Fruit fly (Drosophila melanogaster) whole organism, embryonic: ENCODE measurements around the gene CG7766.

Source experiments
- Adf1 ChIP-seq: fragments of 200-800 bp; sonication (Bioruptor generic); IDR thresholded peaks from 2 replicates; pipeline ENCODE4 v1.3.6; 2022; ENCODE audit warnings: missing biosample characterization, missing genetic modification characterization
- Antp ChIP-seq: fragments of 200-800 bp; sonication (Bioruptor generic); optimal IDR thresholded peaks from 3 replicates; lab custom pipeline; 2016; ENCODE audit warnings: missing biosample characterization, missing genetic modification characterization
- Asciz ChIP-seq: fragments of 200-800 bp; sonication (Bioruptor generic); optimal IDR thresholded peaks from 2 replicates; lab custom pipeline; 2017; ENCODE audit warnings: missing biosample characterization, mild to moderate bottlenecking, missing genetic modification characterization, missing genetic modification reagents
- Atf3 ChIP-seq: fragments of 200-800 bp; sonication (Bioruptor generic); optimal IDR thresholded peaks from 3 replicates; lab custom pipeline; 2016; ENCODE audit warnings: missing biosample characterization, missing genetic modification characterization
- Bgb ChIP-seq: fragments of 200-800 bp; sonication (Bioruptor generic); IDR thresholded peaks from 2 replicates; pipeline ENCODE4 v1.3.6; 2022; ENCODE audit warnings: missing biosample characterization, missing genetic modification characterization; ENCODE audit not compliant: partially characterized antibody
- CG10431 ChIP-seq: fragments of 200-800 bp; sonication (Bioruptor generic); optimal IDR thresholded peaks from 3 replicates; lab custom pipeline; 2018; ENCODE audit warnings: missing biosample characterization, mild to moderate bottlenecking, missing genetic modification characterization
- CG10979 ChIP-seq: fragments of 200-800 bp; sonication (Bioruptor generic); optimal IDR thresholded peaks from 2 replicates; lab custom pipeline; 2018; ENCODE audit warnings: missing biosample characterization, mild to moderate bottlenecking, missing genetic modification characterization, moderate library complexity
- CG13894 ChIP-seq: fragments of 200-800 bp; sonication (Bioruptor generic); optimal IDR thresholded peaks from 3 replicates; lab custom pipeline; 2018; ENCODE audit warnings: missing biosample characterization, mild to moderate bottlenecking, missing genetic modification characterization, moderate library complexity
- CG14710 ChIP-seq: fragments of 200-800 bp; sonication (Bioruptor generic); optimal IDR thresholded peaks from 3 replicates; lab custom pipeline; 2019; ENCODE audit warnings: missing biosample characterization, mild to moderate bottlenecking, missing genetic modification characterization, moderate library complexity
- CG16779 ChIP-seq: fragments of 200-800 bp; sonication (Bioruptor generic); IDR thresholded peaks from 2 replicates; pipeline ENCODE4 v1.3.6; 2022; ENCODE audit warnings: missing biosample characterization, missing genetic modification characterization
- CG1792 ChIP-seq: fragments of 200-800 bp; sonication (Bioruptor generic); optimal IDR thresholded peaks from 2 replicates; lab custom pipeline; 2016; ENCODE audit warnings: missing biosample characterization, missing genetic modification characterization
- CG18599 ChIP-seq: fragments of 200-800 bp; sonication (Bioruptor generic); optimal IDR thresholded peaks from 3 replicates; lab custom pipeline; 2017; ENCODE audit warnings: missing biosample characterization, missing genetic modification characterization, mild to moderate bottlenecking, moderate library complexity, missing genetic modification reagents
- CG2116 ChIP-seq: fragments of 200-800 bp; sonication (Bioruptor generic); optimal IDR thresholded peaks from 3 replicates; lab custom pipeline; 2018; ENCODE audit warnings: missing biosample characterization, mild to moderate bottlenecking, missing genetic modification characterization
- CG34224 ChIP-seq: fragments of 200-800 bp; sonication (Bioruptor generic); IDR thresholded peaks from 3 replicates; pipeline ENCODE4 v1.3.6; 2022; ENCODE audit warnings: missing biosample characterization, missing genetic modification characterization; ENCODE audit not compliant: partially characterized antibody
- CG3838 ChIP-seq: fragments of 200-800 bp; sonication (Bioruptor generic); optimal IDR thresholded peaks from 3 replicates; lab custom pipeline; 2016; ENCODE audit warnings: missing biosample characterization, missing genetic modification characterization
- CG6654 ChIP-seq: fragments of 200-800 bp; sonication (Bioruptor generic); optimal IDR thresholded peaks from 2 replicates; lab custom pipeline; 2017; ENCODE audit warnings: missing biosample characterization, mild to moderate bottlenecking, missing genetic modification characterization
- CG6813 ChIP-seq: fragments of 200-800 bp; sonication (Bioruptor generic); optimal IDR thresholded peaks from 2 replicates; lab custom pipeline; 2017; ENCODE audit warnings: missing biosample characterization, missing genetic modification characterization, mild to moderate bottlenecking, moderate library complexity, missing genetic modification reagents
- CG7357 ChIP-seq: fragments of 200-800 bp; sonication (Bioruptor generic); IDR thresholded peaks from 3 replicates; pipeline ENCODE4 v1.3.6; 2022; ENCODE audit warnings: missing biosample characterization, missing genetic modification characterization
- CG8388 ChIP-seq: fragments of 200-800 bp; sonication (Bioruptor generic); optimal IDR thresholded peaks from 2 replicates; lab custom pipeline; 2019; ENCODE audit warnings: missing biosample characterization, mild to moderate bottlenecking, missing genetic modification characterization, moderate library complexity
- CG8924 ChIP-seq: fragments of 200-800 bp; optimal IDR thresholded peaks from 3 replicates; lab custom pipeline; 2019; ENCODE audit warnings: missing biosample characterization, mild to moderate bottlenecking, missing genetic modification characterization, moderate library complexity
- CG8944 ChIP-seq: fragments of 200-800 bp; sonication (Bioruptor generic); optimal IDR thresholded peaks from 3 replicates; lab custom pipeline; 2016; ENCODE audit warnings: missing biosample characterization, missing genetic modification characterization
- Dbx ChIP-seq: fragments of 200-800 bp; sonication (Bioruptor generic); IDR thresholded peaks from 3 replicates; pipeline ENCODE4 v1.3.6; 2022; ENCODE audit warnings: missing biosample characterization, missing genetic modification characterization
- Deaf1 ChIP-seq: fragments of 200-800 bp; optimal IDR thresholded peaks from 3 replicates; lab custom pipeline; 2019; ENCODE audit warnings: missing biosample characterization, mild to moderate bottlenecking, missing genetic modification characterization, moderate library complexity
- Dek ChIP-seq: fragments of 200-800 bp; sonication (Bioruptor generic); optimal IDR thresholded peaks from 3 replicates; lab custom pipeline; 2019; ENCODE audit warnings: missing biosample characterization, mild to moderate bottlenecking, missing genetic modification characterization, moderate library complexity
- Dp ChIP-seq: fragments of 200-800 bp; sonication (Bioruptor generic); optimal IDR thresholded peaks from 2 replicates; lab custom pipeline; 2018; ENCODE audit warnings: missing biosample characterization, mild to moderate bottlenecking, missing genetic modification characterization, moderate library complexity
- ERR ChIP-seq: fragments of 200-800 bp; sonication (Bioruptor generic); optimal IDR thresholded peaks from 2 replicates; lab custom pipeline; 2016; ENCODE audit warnings: missing biosample characterization, missing genetic modification characterization
- Gsc ChIP-seq: fragments of 200-800 bp; sonication (Bioruptor generic); IDR thresholded peaks from 2 replicates; pipeline ENCODE4 v1.3.6; 2022; ENCODE audit warnings: missing biosample characterization, missing genetic modification characterization
- Hand ChIP-seq: fragments of 200-800 bp; sonication (Bioruptor generic); optimal IDR thresholded peaks from 2 replicates; lab custom pipeline; 2017; ENCODE audit warnings: mild to moderate bottlenecking, missing biosample characterization, missing genetic modification reagents, missing genetic modification characterization
- HmgZ ChIP-seq: fragments of 200-800 bp; sonication (Bioruptor generic); optimal IDR thresholded peaks from 2 replicates; lab custom pipeline; 2018; ENCODE audit warnings: missing biosample characterization, mild to moderate bottlenecking, missing genetic modification characterization
- MESR4 ChIP-seq: fragments of 200-800 bp; sonication (Bioruptor generic); optimal IDR thresholded peaks from 2 replicates; lab custom pipeline; 2018; ENCODE audit warnings: missing biosample characterization, mild to moderate bottlenecking, missing genetic modification characterization, moderate library complexity
- NK7.1 ChIP-seq: fragments of 200-800 bp; sonication (Bioruptor generic); optimal IDR thresholded peaks from 3 replicates; lab custom pipeline; 2016; ENCODE audit warnings: missing biosample characterization, missing genetic modification characterization
- Spps ChIP-seq: fragments of 200-800 bp; sonication (Bioruptor generic); optimal IDR thresholded peaks from 2 replicates; lab custom pipeline; 2018; ENCODE audit warnings: missing biosample characterization, mild to moderate bottlenecking, missing genetic modification characterization
- Ssrp ChIP-seq: fragments of 200-800 bp; sonication (Bioruptor generic); optimal IDR thresholded peaks from 2 replicates; lab custom pipeline; 2018; ENCODE audit warnings: missing biosample characterization, mild to moderate bottlenecking, missing genetic modification characterization, moderate library complexity
- az2 ChIP-seq: fragments of 200-800 bp; sonication (Bioruptor generic); optimal IDR thresholded peaks from 3 replicates; lab custom pipeline; 2016; ENCODE audit warnings: missing biosample characterization, missing genetic modification characterization
- cg ChIP-seq: fragments of 200-800 bp; sonication (Bioruptor generic); optimal IDR thresholded peaks from 3 replicates; lab custom pipeline; 2019; ENCODE audit warnings: missing biosample characterization, mild to moderate bottlenecking, missing genetic modification characterization, moderate library complexity
- ems ChIP-seq: fragments of 200-800 bp; sonication (Bioruptor generic); optimal IDR thresholded peaks from 3 replicates; lab custom pipeline; 2016; ENCODE audit warnings: missing biosample characterization, missing genetic modification characterization
- gce ChIP-seq: fragments of 200-800 bp; sonication (Bioruptor generic); IDR thresholded peaks from 3 replicates; pipeline ENCODE4 v1.3.6; 2022; ENCODE audit warnings: missing biosample characterization, missing genetic modification characterization
- her ChIP-seq: fragments of 200-800 bp; sonication (Bioruptor generic); optimal IDR thresholded peaks from 2 replicates; lab custom pipeline; 2016; ENCODE audit warnings: missing biosample characterization, missing genetic modification characterization
- hth ChIP-seq: fragments of >200 bp; optimal IDR thresholded peaks from 2 replicates; lab custom pipeline; 2017; ENCODE audit warnings: inconsistent platforms
- inv ChIP-seq: fragments of 200-800 bp; sonication (Bioruptor generic); IDR thresholded peaks from 2 replicates; pipeline ENCODE4 v1.3.6; 2022; ENCODE audit warnings: missing biosample characterization, missing genetic modification characterization; ENCODE audit not compliant: partially characterized antibody
- nerfin-1 ChIP-seq: fragments of 200-800 bp; sonication (Bioruptor generic); optimal IDR thresholded peaks from 3 replicates; lab custom pipeline; 2019; ENCODE audit warnings: missing biosample characterization, mild to moderate bottlenecking, missing genetic modification characterization, moderate library complexity
- pho ChIP-seq: fragments of 200-800 bp; sonication (Bioruptor generic); optimal IDR thresholded peaks from 2 replicates; lab custom pipeline; 2016; ENCODE audit warnings: missing biosample characterization, missing genetic modification characterization
- ranshi ChIP-seq: fragments of 200-800 bp; sonication (Bioruptor generic); IDR thresholded peaks from 2 replicates; pipeline ENCODE4 v1.3.6; 2022; ENCODE audit warnings: missing biosample characterization, missing genetic modification characterization
- rib ChIP-seq: fragments of 200-800 bp; sonication (Bioruptor generic); IDR thresholded peaks from 2 replicates; pipeline ENCODE4 v1.3.6; 2022; ENCODE audit warnings: missing biosample characterization, missing genetic modification characterization
- row ChIP-seq: fragments of 200-800 bp; sonication (Bioruptor generic); IDR thresholded peaks from 3 replicates; pipeline ENCODE4 v1.3.6; 2022; ENCODE audit warnings: missing biosample characterization, missing genetic modification characterization
- sc ChIP-seq, 3 experiments: fragments of >200 bp in 2 of 3; fragments of 200-800 bp in 1 of 3; sonication (Bioruptor generic) in 1 of 3; optimal IDR thresholded peaks; 2 replicates in 2 of 3; 3 replicates in 1 of 3; lab custom pipeline; 2017; ENCODE audit warnings: mild to moderate bottlenecking in 1 of 3, missing biosample characterization in 1 of 3, missing genetic modification characterization in 1 of 3, missing genetic modification reagents in 1 of 3
- sd ChIP-seq: fragments of 200-800 bp; sonication (Bioruptor generic); optimal IDR thresholded peaks from 3 replicates; lab custom pipeline; 2018; ENCODE audit warnings: missing biosample characterization, mild to moderate bottlenecking, missing genetic modification characterization, moderate library complexity
- toy ChIP-seq: fragments of 200-800 bp; sonication (Bioruptor generic); IDR thresholded peaks from 2 replicates; pipeline ENCODE4 v1.3.6; 2022; ENCODE audit warnings: missing biosample characterization, missing genetic modification characterization
- unpg ChIP-seq: fragments of 200-800 bp; sonication (Bioruptor generic); optimal IDR thresholded peaks from 3 replicates; lab custom pipeline; 2018; ENCODE audit warnings: missing biosample characterization, mild to moderate bottlenecking, missing genetic modification characterization, moderate library complexity
- z ChIP-seq: fragments of 200-800 bp; sonication (Bioruptor generic); IDR thresholded peaks from 3 replicates; pipeline ENCODE4 v1.3.6; 2022; ENCODE audit warnings: missing biosample characterization, missing genetic modification characterization

The CG7766 gene

DNA sequence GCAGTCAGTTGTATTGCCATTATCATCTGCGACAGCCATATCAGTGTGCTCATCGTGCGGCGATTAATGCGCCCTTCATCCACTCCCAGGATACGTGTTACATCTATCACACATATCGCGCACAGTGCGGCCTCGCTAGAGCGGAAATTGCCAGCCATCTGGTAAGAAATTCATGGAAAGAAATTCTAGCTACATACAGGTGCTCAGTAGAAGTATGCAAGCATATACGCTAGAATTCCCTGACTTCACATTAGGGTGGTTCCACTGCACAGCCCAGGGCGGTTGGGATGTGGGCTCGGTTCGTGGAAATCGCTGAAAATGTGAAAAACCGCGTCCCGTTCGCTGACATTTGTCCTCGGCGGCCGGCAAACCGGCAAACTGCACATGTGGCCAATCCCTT lies 37.7 kb upstream of the CG7766 start (continued):
- TF ChIP-seq toy (GFP tag; lab: Robert Waterston, UW) (peak; percentile 47; the same call in 1 of the 2 replicates), Antp (peak; percentile 86), Atf3 (GFP tag; lab: Kevin White, UChicago) (peak; percentile 45), az2 (GFP tag; lab: Kevin White, UChicago) (peak; percentile 75), CG6654 (GFP tag; lab: Kevin White, UChicago) (no peak), sc (optimal IDR thresholded peaks at IDR 0.05; lab: Kevin White, UChicago) (no peak), sc (GFP tag; optimal IDR thresholded peaks at IDR 0.05; lab: Kevin White, UChicago) (peak; percentile 40), Hand (GFP tag; lab: Kevin White, UChicago) (peak; percentile 55), Bgb (GFP tag; lab: Robert Waterston, UW) (no peak), Dp (no peak), gce (peak; percentile 64; the same call in 2 of the 3 replicates), Dbx (GFP tag; lab: Robert Waterston, UW) (peak; percentile 78), z (GFP tag; lab: Robert Waterston, UW) (peak; percentile 25; the same call in 1 of the 3 replicates), pho (GFP tag; lab: Kevin White, UChicago) (peak; percentile 38), CG2116 (GFP tag; lab: Kevin White, UChicago) (peak; percentile 5), Spps (tag; lab: Kevin White, UChicago) (peak; percentile 31), CG16779 (peak; percentile 52; the same call in 1 of the 2 replicates), CG10431 (GFP tag; lab: Kevin White, UChicago) (no peak), unpg (peak; percentile 69), her (peak; percentile 56), NK7.1 (GFP tag; lab: Kevin White, UChicago) (peak; percentile 45), ranshi (GFP tag; lab: Robert Waterston, UW) (peak; percentile 85), ERR (peak; percentile 17), CG34224 (GFP tag; lab: Robert Waterston, UW) (no peak), CG8388 (GFP tag; lab: Kevin White, UChicago) (peak; percentile 48), HmgZ (tag; lab: Kevin White, UChicago) (peak; percentile 34), Ssrp (tag; lab: Kevin White, UChicago) (peak; percentile 74), Deaf1 (tag; lab: Kevin White, UChicago) (peak; percentile 10), row (GFP tag; lab: Robert Waterston, UW) (peak; percentile 93), CG3838 (GFP tag; lab: Kevin White, UChicago) (no peak), MESR4 (GFP tag; lab: Kevin White, UChicago) (peak; percentile 32), sd (tag; lab: Kevin White, UChicago) (peak; percentile 36), ems (peak; percentile 67), CG8924 (peak; percentile 69), Gsc (peak; percentile 63), inv (GFP tag; lab: Robert Waterston, UW) (no peak), Asciz (GFP tag; lab: Kevin White, UChicago) (no peak), CG18599 (peak; percentile 78), Dek (tag; lab: Kevin White, UChicago) (peak; percentile 26), rib (GFP tag; lab: Robert Waterston, UW) (no peak), CG7357 (peak; percentile 72), CG10979 (tag; lab: Kevin White, UChicago) (peak; percentile 76), CG6813 (GFP tag; lab: Kevin White, UChicago) (peak; percentile 71), CG14710 (tag; lab: Kevin White, UChicago) (peak; percentile 68), CG13894 (tag; lab: Kevin White, UChicago) (peak; percentile 31), nerfin-1 (peak; percentile 93), CG8944 (GFP tag; lab: Kevin White, UChicago) (peak; percentile 79), Adf1 (GFP tag; lab: Robert Waterston, UW) (0 out of 2 replicates have a peak, but pooled peaks have one; percentile 12), hth (lab: Kevin White, UChicago) (no peak), CG1792 (peak; percentile 63), cg (GFP tag; lab: Kevin White, UChicago) (no peak)
